Worm (Caenorhabditis elegans) whole organism, late embryonic: ENCODE data around the gene C28H8.5.

Experiments used
- ama-1 ChIP-seq: fragments of 150-350 bp; optimal IDR thresholded peaks from 2 replicates; lab custom pipeline; 2014
- ceh-2 ChIP-seq: sonication (generic microtip); optimal IDR thresholded peaks from 2 replicates; lab custom pipeline; 2016; ENCODE audit warnings: missing genotype, missing genetic modification characterization, missing compliant biosample characterization
- ceh-34 ChIP-seq: sonication (generic microtip); optimal IDR thresholded peaks from 2 replicates; lab custom pipeline; 2016; ENCODE audit warnings: mild to moderate bottlenecking, missing genetic modification characterization, missing compliant biosample characterization
- che-1 ChIP-seq: sonication (generic microtip); optimal IDR thresholded peaks from 2 replicates; lab custom pipeline; 2016; ENCODE audit warnings: mild to moderate bottlenecking, missing genetic modification characterization, missing compliant biosample characterization
- elt-2 ChIP-seq: sonication (generic microtip); optimal IDR thresholded peaks from 2 replicates; lab custom pipeline; 2016; ENCODE audit warnings: missing genetic modification reagents, missing genetic modification characterization, missing compliant biosample characterization
- nhr-11 ChIP-seq: fragments of 150-350 bp; optimal IDR thresholded peaks from 2 replicates; lab custom pipeline; 2014; ENCODE audit warnings: missing biosample characterization, missing genetic modification characterization
- pag-3 ChIP-seq: sonication (generic microtip); optimal IDR thresholded peaks from 2 replicates; lab custom pipeline; 2016; ENCODE audit warnings: missing compliant biosample characterization, missing genetic modification characterization, borderline replicate concordance
- pha-4 ChIP-seq: fragments of 150-350 bp; optimal IDR thresholded peaks from 2 replicates; lab custom pipeline; 2018; ENCODE audit warnings: missing biosample characterization, missing genetic modification reagents, missing genetic modification characterization
- rnt-1 ChIP-seq: sonication (generic microtip); optimal IDR thresholded peaks from 2 replicates; lab custom pipeline; 2016; ENCODE audit warnings: missing genetic modification characterization, missing compliant biosample characterization
- sox-4 ChIP-seq: sonication (generic microtip); optimal IDR thresholded peaks from 2 replicates; lab custom pipeline; 2017; ENCODE audit warnings: mild to moderate bottlenecking, missing genetic modification characterization, inconsistent platforms, missing compliant biosample characterization
- tbx-2 ChIP-seq: sonication (generic microtip); optimal IDR thresholded peaks from 2 replicates; lab custom pipeline; 2016; ENCODE audit warnings: missing genetic modification characterization, missing compliant biosample characterization

DNA sequence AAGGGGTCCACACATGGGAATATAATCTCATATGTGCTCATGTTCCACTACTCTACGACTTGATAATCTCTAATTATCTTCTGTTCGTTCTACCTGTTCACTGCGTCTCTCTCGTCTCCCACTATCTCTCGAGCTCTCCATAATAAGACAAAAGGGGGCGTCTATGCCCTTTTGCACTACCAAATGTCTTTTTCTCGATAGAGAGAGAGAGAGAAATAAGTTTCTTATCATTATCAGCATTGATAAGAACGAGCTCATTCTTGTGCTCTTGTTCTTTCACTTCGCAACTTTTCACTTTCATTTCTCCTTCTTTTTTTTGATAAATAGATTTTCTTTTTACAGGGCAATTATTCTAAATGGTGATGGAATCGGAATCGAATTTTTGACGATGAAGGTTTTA lies 31.8 kb downstream of the C28H8.5 start:
- peak; percentile 94 for TF ChIP-seq elt-2
- TF ChIP-seq ama-1: no peak
- no peak for TF ChIP-seq ceh-2 (tag; lab: Kevin White, UChicago)
- no peak for TF ChIP-seq tbx-2
- TF ChIP-seq nhr-11 (tag; lab: Kevin White, UChicago): no peak
- no peak for TF ChIP-seq che-1
- TF ChIP-seq pag-3 (tag; lab: Kevin White, UChicago): no peak
- TF ChIP-seq ceh-34 (tag; lab: Kevin White, UChicago): no peak
- no peak for TF ChIP-seq rnt-1 (tag; lab: Kevin White, UChicago)
- TF ChIP-seq sox-4 (tag; lab: Kevin White, UChicago): no peak
- TF ChIP-seq pha-4: no peak
